Fruit fly (Drosophila melanogaster) ovary, adult (tissue): ENCODE measurements around the gene cd.

Experiments
- CG17801 ChIP-seq: fragments of 200-800 bp; optimal IDR thresholded peaks from 2 replicates; lab custom pipeline; 2019; ENCODE audit warnings: missing biosample characterization, mild to moderate bottlenecking, missing genetic modification characterization, moderate library complexity; ENCODE audit not compliant: partially characterized antibody

cd gene

DNA sequence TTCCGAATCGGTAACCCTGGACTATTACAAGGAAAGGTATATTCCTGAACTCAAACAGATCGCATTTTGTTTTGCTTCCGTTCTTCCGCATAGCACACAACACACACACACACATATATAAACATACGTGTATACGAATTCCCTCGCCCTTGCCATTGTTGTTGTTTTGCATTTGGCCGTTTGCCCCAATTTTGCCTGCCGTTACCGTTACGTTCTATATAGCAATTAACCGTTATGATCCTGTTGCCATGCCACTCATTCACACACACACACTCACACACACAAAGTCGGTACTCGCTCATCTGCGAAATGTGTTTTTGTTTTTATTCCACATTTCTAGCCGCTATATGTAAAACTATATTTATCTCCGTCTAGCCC is 32.7 kb downstream of the cd start:
- no peak for TF ChIP-seq CG17801 (GFP tag; lab: Kevin White, UChicago)

DNA sequence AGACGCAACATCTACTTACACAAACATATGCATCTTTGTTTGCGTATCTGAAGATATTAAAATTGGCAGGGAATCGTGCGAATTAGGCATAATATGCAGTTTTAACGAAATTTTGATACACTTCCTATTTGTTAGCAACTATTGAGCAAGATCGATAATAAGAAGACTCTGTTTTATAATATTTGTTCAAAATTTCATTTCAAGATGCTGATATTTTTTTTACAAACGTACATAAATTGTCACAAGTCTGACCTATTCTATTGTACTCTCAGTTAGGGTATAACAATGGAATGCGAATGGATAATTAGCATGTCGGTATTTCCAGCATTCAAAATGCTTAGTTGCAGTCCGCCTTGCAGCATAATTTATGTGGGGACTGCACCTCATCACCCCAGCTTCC is 33.1 kb downstream of the cd start:
- TF ChIP-seq CG17801 (GFP tag; lab: Kevin White, UChicago): no peak

DNA sequence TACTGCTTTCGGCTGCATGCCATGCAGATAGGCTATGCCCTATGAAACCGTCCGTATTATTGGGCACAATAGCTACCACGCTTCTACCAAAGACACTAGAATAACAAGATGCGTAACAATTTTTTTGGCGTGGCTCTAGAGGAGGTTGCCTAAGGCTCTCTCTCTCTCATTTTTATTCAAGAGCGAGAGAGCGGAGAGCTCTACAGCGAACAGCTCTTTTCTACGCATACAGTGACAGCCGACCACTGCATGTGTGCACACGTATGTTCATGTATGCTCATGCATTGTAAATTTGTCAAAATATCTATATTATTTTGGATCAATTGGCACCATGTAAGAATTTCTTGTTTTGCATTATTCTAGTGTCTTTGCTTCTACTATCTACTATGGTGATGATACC is 38.2 kb downstream of the cd start:
- TF ChIP-seq CG17801 (GFP tag; lab: Kevin White, UChicago): no peak

DNA sequence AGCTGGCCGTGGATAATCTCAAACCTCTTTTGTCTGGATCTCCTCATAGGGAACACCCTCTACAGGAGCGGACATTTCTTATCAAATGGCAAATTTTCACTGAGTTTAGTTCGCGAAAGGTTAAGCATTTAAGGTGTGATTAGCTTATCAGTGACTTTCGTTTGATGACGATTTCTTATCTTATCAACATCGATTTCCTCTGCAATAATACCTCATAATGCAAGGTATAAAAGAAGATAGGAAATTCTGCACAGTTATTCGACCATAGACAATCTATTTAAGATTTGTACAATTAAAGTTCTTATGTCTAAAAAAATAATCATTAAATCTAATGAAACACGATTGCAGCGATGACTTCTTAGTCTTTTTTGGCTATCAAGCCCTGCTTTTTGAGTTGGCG is 39.0 kb downstream of the cd start, which contains the start of gene Takl2:
Takl2 (minus strand) TSS at position 101 of the 400 bp plus-strand sequence.
- no peak for TF ChIP-seq CG17801 (GFP tag; lab: Kevin White, UChicago)

DNA sequence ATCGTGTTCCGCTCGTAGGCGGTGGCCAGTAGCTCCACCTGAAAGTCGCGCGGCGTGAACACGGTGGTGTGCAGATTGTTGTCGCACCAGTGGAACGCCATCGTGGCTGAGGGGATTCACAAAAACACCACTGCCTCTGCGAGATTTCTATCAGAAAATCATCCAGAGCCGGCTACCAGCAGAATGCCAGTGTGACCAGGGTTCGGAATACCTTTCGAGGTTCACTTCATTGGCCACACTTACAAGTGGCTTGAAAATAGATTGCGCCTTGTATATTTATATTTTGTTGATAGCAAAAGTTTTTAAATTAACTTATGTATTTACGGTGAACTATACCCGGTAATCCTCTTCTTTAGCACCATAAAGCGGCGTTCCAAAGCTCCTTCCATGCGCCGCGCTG is 46.2 kb downstream of the cd start, which contains the start of the genes Dcr-1 and CG6985:
Dcr-1 (minus strand) TSS at position 162 of the 400 bp plus-strand sequence.
CG6985 (plus strand) TSS at position 221 of the 400 bp plus-strand sequence.
- no peak for TF ChIP-seq CG17801 (GFP tag; lab: Kevin White, UChicago)

DNA sequence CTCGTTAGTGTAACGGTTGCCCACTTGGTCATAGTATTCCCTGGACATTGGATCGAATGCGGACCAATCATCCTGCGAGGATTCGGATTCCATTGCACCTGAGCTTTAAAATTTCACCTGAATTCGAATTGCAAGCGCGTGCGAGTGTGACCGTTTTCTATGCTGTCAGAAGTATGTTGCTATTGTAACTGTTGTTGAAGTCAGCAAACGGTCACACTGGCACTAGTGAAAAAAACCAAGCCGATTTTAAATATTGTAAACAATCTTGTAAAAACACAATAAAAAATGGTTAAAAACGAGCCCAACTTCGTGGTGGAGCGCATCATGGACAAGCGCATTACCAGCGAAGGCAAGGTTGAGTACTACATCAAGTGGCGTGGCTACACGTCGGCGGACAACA is 50.7 kb downstream of the cd start, which contains the start of the genes vret and HP1c:
vret (minus strand) TSS at position 150 of the 400 bp plus-strand sequence.
HP1c (plus strand) TSS at position 189 of the 400 bp plus-strand sequence.
- no peak for TF ChIP-seq CG17801 (GFP tag; lab: Kevin White, UChicago)
